Fruit fly (Drosophila melanogaster): ENCODE data around the gene NdufV3.

NdufV3 gene

dm6 chrX:11382588-11382987 is 32.8 kb downstream of the NdufV3 start:
- TF ChIP-seq CG12605 (GFP tag; IDR thresholded peaks at IDR 0.05), result no peak
- TF ChIP-seq EcR (GFP tag; optimal IDR thresholded peaks at IDR 0.05), result no peak
- no peak for TF ChIP-seq fd96Ca (GFP tag; IDR thresholded peaks at IDR 0.05)
- TF ChIP-seq Snoo (tag; optimal IDR thresholded peaks at IDR 0.05), result no peak
- no peak for TF ChIP-seq CG13204 (GFP tag; optimal IDR thresholded peaks at IDR 0.05)
- no peak for TF ChIP-seq gl (tag; optimal IDR thresholded peaks at IDR 0.05)
- no peak for TF ChIP-seq CG9948 (tag; optimal IDR thresholded peaks at IDR 0.05)
- TF ChIP-seq CG10348 (GFP tag; IDR thresholded peaks at IDR 0.05), result no peak
- TF ChIP-seq CG34367 (tag; optimal IDR thresholded peaks at IDR 0.05), result no peak
- no peak for TF ChIP-seq Ets98B (GFP tag; IDR thresholded peaks at IDR 0.05)
- no peak for TF ChIP-seq Pif1B (GFP tag; optimal IDR thresholded peaks at IDR 0.05)
- no peak for TF ChIP-seq CG4496 (GFP tag; IDR thresholded peaks at IDR 0.05)
- no peak for TF ChIP-seq rn (GFP tag; IDR thresholded peaks at IDR 0.05)
- TF ChIP-seq CG32121 (GFP tag; IDR thresholded peaks at IDR 0.05), result no peak

DNA sequence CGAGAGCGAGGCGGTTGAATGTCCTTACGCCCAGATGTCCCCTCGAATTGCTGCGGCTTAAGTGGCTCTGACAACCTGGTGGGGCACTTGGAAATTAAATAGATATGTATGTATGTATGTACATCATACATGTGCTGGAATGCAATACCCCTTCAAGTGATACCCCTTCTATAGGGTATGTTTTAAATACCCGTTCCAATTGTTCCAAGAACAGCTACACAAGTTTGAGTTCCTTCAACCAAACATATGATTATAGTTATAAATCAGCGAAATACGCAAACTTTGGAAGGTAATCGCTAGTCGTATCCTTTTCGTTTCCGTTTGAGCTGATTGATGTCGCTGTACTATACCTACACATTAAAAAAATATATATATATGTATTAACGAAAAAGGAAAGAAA is 33.7 kb downstream of the NdufV3 start:
- TF ChIP-seq D1 (tag; optimal IDR thresholded peaks at IDR 0.05) (no peak), Pif1B (GFP tag; optimal IDR thresholded peaks at IDR 0.05) (no peak), EcR (GFP tag; optimal IDR thresholded peaks at IDR 0.05) (no peak), CG8159 (tag; optimal IDR thresholded peaks at IDR 0.05) (peak; percentile 33), CG13204 (GFP tag; optimal IDR thresholded peaks at IDR 0.05) (no peak)

DNA sequence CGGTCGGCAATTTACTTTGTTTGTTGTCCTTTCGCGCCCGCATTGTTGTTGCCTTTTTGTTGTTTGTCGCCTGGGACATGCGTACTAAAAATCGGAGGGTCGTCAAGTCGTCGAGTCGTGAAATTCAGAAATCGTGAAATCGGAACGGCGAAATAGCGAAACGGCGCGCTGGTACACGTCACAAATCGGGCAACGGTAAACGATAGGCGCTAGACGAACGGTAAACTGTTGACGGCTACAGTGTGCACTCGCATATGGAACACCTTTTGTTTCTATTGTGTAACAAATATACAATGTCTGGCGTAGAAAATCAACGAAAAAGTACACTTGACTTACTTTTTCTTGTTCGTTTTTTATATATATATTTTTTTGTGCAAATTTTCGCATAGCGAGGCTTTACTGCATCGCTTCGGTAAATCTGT is 34.2 kb downstream of the NdufV3 start:
- TF ChIP-seq CG10348 (GFP tag; IDR thresholded peaks at IDR 0.05) (no peak), CG8301 (tag; optimal IDR thresholded peaks at IDR 0.05) (no peak), CG32121 (GFP tag; IDR thresholded peaks at IDR 0.05) (peak; percentile 58; the same call in 1 of the 2 replicates), CG14655 (GFP tag; optimal IDR thresholded peaks at IDR 0.05) (peak; percentile 23), EcR (GFP tag; optimal IDR thresholded peaks at IDR 0.05) (no peak), Snoo (tag; optimal IDR thresholded peaks at IDR 0.05) (no peak), Pif1B (GFP tag; optimal IDR thresholded peaks at IDR 0.05) (no peak), CG17806 (tag; optimal IDR thresholded peaks at IDR 0.05) (peak; percentile 38), rn (GFP tag; IDR thresholded peaks at IDR 0.05) (no peak), CG34367 (tag; optimal IDR thresholded peaks at IDR 0.05) (peak; percentile 11), CG4496 (GFP tag; IDR thresholded peaks at IDR 0.05) (peak; percentile 69; the same call in 1 of the 3 replicates), CG12605 (GFP tag; IDR thresholded peaks at IDR 0.05) (no peak), fd96Ca (GFP tag; IDR thresholded peaks at IDR 0.05) (peak; percentile 68; the same call in 2 of the 3 replicates), gl (tag; optimal IDR thresholded peaks at IDR 0.05) (no peak), Ets98B (GFP tag; IDR thresholded peaks at IDR 0.05) (peak; percentile 40), CG9948 (tag; optimal IDR thresholded peaks at IDR 0.05) (peak; percentile 28), Pif1A (GFP tag; optimal IDR thresholded peaks at IDR 0.05) (peak; percentile 19), CG13204 (GFP tag; optimal IDR thresholded peaks at IDR 0.05) (no peak), D1 (tag; optimal IDR thresholded peaks at IDR 0.05) (no peak), CG8159 (tag; optimal IDR thresholded peaks at IDR 0.05) (peak; percentile 45), CG15710 (tag; optimal IDR thresholded peaks at IDR 0.05) (peak; percentile 47)

dm6 chrX:11385498-11385897 is 35.7 kb downstream of the NdufV3 start:
- TF ChIP-seq CG8159 (tag; optimal IDR thresholded peaks at IDR 0.05) (no peak), fd96Ca (GFP tag; IDR thresholded peaks at IDR 0.05) (no peak), CG13204 (GFP tag; optimal IDR thresholded peaks at IDR 0.05) (no peak), CG10348 (GFP tag; IDR thresholded peaks at IDR 0.05) (no peak), gl (tag; optimal IDR thresholded peaks at IDR 0.05) (no peak), CG15710 (tag; optimal IDR thresholded peaks at IDR 0.05) (no peak), Ets98B (GFP tag; IDR thresholded peaks at IDR 0.05) (no peak), CG34367 (tag; optimal IDR thresholded peaks at IDR 0.05) (no peak), CG32121 (GFP tag; IDR thresholded peaks at IDR 0.05) (no peak), CG12605 (GFP tag; IDR thresholded peaks at IDR 0.05) (no peak), CG9948 (tag; optimal IDR thresholded peaks at IDR 0.05) (no peak)

dm6 chrX:11389494-11390447 is 40.0 kb downstream of the NdufV3 start:
- TF ChIP-seq CG15710 (tag; optimal IDR thresholded peaks at IDR 0.05), result no peak
- TF ChIP-seq CG9948 (tag; optimal IDR thresholded peaks at IDR 0.05), result no peak
- no peak for TF ChIP-seq CG32121 (GFP tag; IDR thresholded peaks at IDR 0.05)
- TF ChIP-seq gl (tag; optimal IDR thresholded peaks at IDR 0.05), result no peak
- TF ChIP-seq CG34367 (tag; optimal IDR thresholded peaks at IDR 0.05), result peak; percentile 1
- TF ChIP-seq CG4496 (GFP tag; IDR thresholded peaks at IDR 0.05), result peak; percentile 57; the same call in 2 of the 3 replicates
- TF ChIP-seq Pif1A (GFP tag; optimal IDR thresholded peaks at IDR 0.05), result no peak
- peak; percentile 68 for TF ChIP-seq CG12605 (GFP tag; IDR thresholded peaks at IDR 0.05)
- peak; percentile 11 for TF ChIP-seq D1 (tag; optimal IDR thresholded peaks at IDR 0.05)
- no peak for TF ChIP-seq rn (GFP tag; IDR thresholded peaks at IDR 0.05)
- peak; percentile 34 for TF ChIP-seq EcR (GFP tag; optimal IDR thresholded peaks at IDR 0.05)
- TF ChIP-seq Pif1B (GFP tag; optimal IDR thresholded peaks at IDR 0.05), result peak; percentile 3
- TF ChIP-seq CG13204 (GFP tag; optimal IDR thresholded peaks at IDR 0.05), result peak; percentile 71
- no peak for TF ChIP-seq CG10348 (GFP tag; IDR thresholded peaks at IDR 0.05)
- no peak for TF ChIP-seq CG14655 (GFP tag; optimal IDR thresholded peaks at IDR 0.05)
- TF ChIP-seq CG8301 (tag; optimal IDR thresholded peaks at IDR 0.05), result no peak
- TF ChIP-seq Snoo (tag; optimal IDR thresholded peaks at IDR 0.05), result no peak
- no peak; the same call in 1 of the 2 replicates for TF ChIP-seq Ets98B (GFP tag; IDR thresholded peaks at IDR 0.05)
- no peak for TF ChIP-seq CG8159 (tag; optimal IDR thresholded peaks at IDR 0.05)
- no peak for TF ChIP-seq CG17806 (tag; optimal IDR thresholded peaks at IDR 0.05)
- TF ChIP-seq fd96Ca (GFP tag; IDR thresholded peaks at IDR 0.05), result no peak; the same call in 2 of the 3 replicates
